Worm (Caenorhabditis elegans): ENCODE data around the gene fil-2.

Gene fil-2

ce11 chrV:6302465-6302864 lies 23.6 kb downstream of the fil-2 start:
- TF ChIP-seq elt-1 (tag; optimal IDR thresholded peaks at IDR 0.05; ENCODE audit: borderline replicate concordance, insufficient read depth), result peak; percentile 89
- TF ChIP-seq zip-8 (tag; optimal IDR thresholded peaks at IDR 0.05), result no peak
- TF ChIP-seq lin-32 (GFP tag; optimal IDR thresholded peaks at IDR 0.05), result no peak
- TF ChIP-seq mep-1 (tag; optimal IDR thresholded peaks at IDR 0.05), result no peak
- no peak for TF ChIP-seq nhr-2 (tag; optimal IDR thresholded peaks at IDR 0.05)
- no peak for TF ChIP-seq ceh-39 (tag; optimal IDR thresholded peaks at IDR 0.05)

ce11 chrV:6303471-6303870 lies 24.6 kb downstream of the fil-2 start, which contains the start of gene sago-1:
Gene sago-1 (plus strand): TSS chrV:6303771.
- no peak for TF ChIP-seq zip-8 (tag; optimal IDR thresholded peaks at IDR 0.05)
- no peak for TF ChIP-seq nhr-2 (tag; optimal IDR thresholded peaks at IDR 0.05)
- TF ChIP-seq nhr-76 (tag; optimal IDR thresholded peaks at IDR 0.05), result no peak
- TF ChIP-seq drap-1 (GFP tag; optimal IDR thresholded peaks at IDR 0.05), result no peak
- TF ChIP-seq lin-13 (tag; optimal IDR thresholded peaks at IDR 0.05), result no peak
- no peak for TF ChIP-seq cnd-1 (tag; optimal IDR thresholded peaks at IDR 0.05)

ce11 chrV:6311936-6312335 lies 33.1 kb downstream of the fil-2 start:
- TF ChIP-seq ceh-43 (GFP tag; optimal IDR thresholded peaks at IDR 0.05) (no peak), M03D4.4 (tag; optimal IDR thresholded peaks at IDR 0.05) (no peak), ceh-83 (GFP tag; optimal IDR thresholded peaks at IDR 0.05) (no peak), lin-13 (tag; optimal IDR thresholded peaks at IDR 0.05) (no peak), blmp-1 (tag; optimal IDR thresholded peaks at IDR 0.05) (no peak), lin-32 (GFP tag; optimal IDR thresholded peaks at IDR 0.05) (no peak), pha-4 (tag; optimal IDR thresholded peaks at IDR 0.05) (no peak), nhr-12 (tag; optimal IDR thresholded peaks at IDR 0.05) (no peak), mab-5 (tag; optimal IDR thresholded peaks at IDR 0.05) (no peak), nhr-2 (tag; optimal IDR thresholded peaks at IDR 0.05) (no peak), unc-120 (tag; optimal IDR thresholded peaks at IDR 0.05; ENCODE audit: poor library complexity, severe bottlenecking) (no peak), ham-2 (GFP tag; optimal IDR thresholded peaks at IDR 0.05) (no peak), lsy-2 (tag; optimal IDR thresholded peaks at IDR 0.05) (no peak), hlh-1 (tag; optimal IDR thresholded peaks at IDR 0.05) (no peak), tbx-8 (GFP tag; optimal IDR thresholded peaks at IDR 0.05) (no peak), ceh-39 (tag; optimal IDR thresholded peaks at IDR 0.05) (no peak), nhr-76 (tag; optimal IDR thresholded peaks at IDR 0.05) (no peak), unc-62 (GFP tag; optimal IDR thresholded peaks at IDR 0.05) (no peak), ztf-11 (tag; optimal IDR thresholded peaks at IDR 0.05) (no peak)

ce11 chrV:6316632-6317031 lies 37.8 kb downstream of the fil-2 start, which contains the start of gene cest-24:
Gene cest-24 (plus strand): TSS chrV:6316932.
- TF ChIP-seq ham-2 (GFP tag; optimal IDR thresholded peaks at IDR 0.05), result no peak
- no peak for TF ChIP-seq ceh-83 (GFP tag; optimal IDR thresholded peaks at IDR 0.05)
- TF ChIP-seq lin-13 (tag; optimal IDR thresholded peaks at IDR 0.05), result no peak
- no peak for TF ChIP-seq ztf-11 (tag; optimal IDR thresholded peaks at IDR 0.05)
- no peak for TF ChIP-seq zip-8 (tag; optimal IDR thresholded peaks at IDR 0.05)
- TF ChIP-seq hlh-1 (tag; optimal IDR thresholded peaks at IDR 0.05), result no peak
- no peak for TF ChIP-seq lsy-2 (tag; optimal IDR thresholded peaks at IDR 0.05)

- TF ChIP-seq bed-3 (GFP tag; optimal IDR thresholded peaks at IDR 0.05) (no peak), drap-1 (GFP tag; optimal IDR thresholded peaks at IDR 0.05) (no peak), sem-2 (GFP tag; optimal IDR thresholded peaks at IDR 0.05) (no peak)
These were observed 39.1 kb downstream of the fil-2 start for ce11 chrV:6317928-6318327.

- no peak for TF ChIP-seq unc-39 (tag; optimal IDR thresholded peaks at IDR 0.05)
- TF ChIP-seq cnd-1 (tag; optimal IDR thresholded peaks at IDR 0.05), result no peak
- no peak for TF ChIP-seq hlh-1 (tag; optimal IDR thresholded peaks at IDR 0.05)
- no peak for TF ChIP-seq nhr-2 (tag; optimal IDR thresholded peaks at IDR 0.05)
- no peak for TF ChIP-seq nhr-28 (tag; optimal IDR thresholded peaks at IDR 0.05)
- TF ChIP-seq M03D4.4 (tag; optimal IDR thresholded peaks at IDR 0.05), result no peak
- TF ChIP-seq sem-2 (GFP tag; optimal IDR thresholded peaks at IDR 0.05), result no peak
- TF ChIP-seq ceh-43 (GFP tag; optimal IDR thresholded peaks at IDR 0.05), result no peak
- TF ChIP-seq flh-1 (GFP tag; optimal IDR thresholded peaks at IDR 0.05), result no peak
- no peak for TF ChIP-seq ham-2 (GFP tag; optimal IDR thresholded peaks at IDR 0.05)
- no peak for TF ChIP-seq lin-32 (GFP tag; optimal IDR thresholded peaks at IDR 0.05)
- TF ChIP-seq ces-1 (GFP tag; optimal IDR thresholded peaks at IDR 0.05), result no peak
- no peak for TF ChIP-seq bed-3 (GFP tag; optimal IDR thresholded peaks at IDR 0.05)
- TF ChIP-seq snpc-4 (tag; optimal IDR thresholded peaks at IDR 0.05), result no peak
- TF ChIP-seq lsy-2 (tag; optimal IDR thresholded peaks at IDR 0.05), result no peak
- no peak for TF ChIP-seq nhr-76 (tag; optimal IDR thresholded peaks at IDR 0.05)
- no peak for TF ChIP-seq mls-2 (tag; optimal IDR thresholded peaks at IDR 0.05)
These were observed 40.5 kb downstream of the fil-2 start for ce11 chrV:6319358-6319757.
